Worm (Caenorhabditis elegans) whole organism, young adult: Measurements from ENCODE around the gene str-240.

ENCODE experiments used
- B0261.1 ChIP-seq: sonication (generic microtip); optimal IDR thresholded peaks from 2 replicates; lab custom pipeline; 2016; ENCODE audit warnings: mild to moderate bottlenecking, missing genetic modification characterization, moderate library complexity, missing compliant biosample characterization
- C06A6.2 ChIP-seq: fragments of 200-800 bp; sonication (Bioruptor generic); conservative IDR thresholded peaks from 2 replicates; pipeline ENCODE4 v1.3.6; 2022; ENCODE audit warnings: missing genetic modification characterization, missing compliant biosample characterization
- F23B12.7 ChIP-seq: sonication (generic microtip); optimal IDR thresholded peaks from 2 replicates; lab custom pipeline; 2017; ENCODE audit warnings: missing genetic modification characterization, mild to moderate bottlenecking, missing compliant biosample characterization, antibody characterized with exemption, moderate library complexity; ENCODE audit not compliant: insufficient read depth
- K11D2.4 ChIP-seq: fragments of 200-800 bp; sonication (Bioruptor generic); IDR thresholded peaks from 2 replicates; pipeline ENCODE4 v1.3.6; 2022; ENCODE audit warnings: missing genetic modification reagents, missing genetic modification characterization, missing compliant biosample characterization
- K12H6.12 ChIP-seq: fragments of 200-800 bp; sonication (Bioruptor generic); optimal IDR thresholded peaks from 2 replicates; lab custom pipeline; 2018; ENCODE audit warnings: mild to moderate bottlenecking, missing genetic modification characterization, missing compliant biosample characterization
- T07F8.4 ChIP-seq: sonication (generic microtip); optimal IDR thresholded peaks from 2 replicates; lab custom pipeline; 2016; ENCODE audit warnings: mild to moderate bottlenecking, missing genetic modification characterization, moderate library complexity, missing compliant biosample characterization
- Y53F4B.3 ChIP-seq: fragments of 200-800 bp; sonication (Bioruptor generic); IDR thresholded peaks from 2 replicates; pipeline ENCODE4 v1.3.6; 2022; ENCODE audit warnings: missing genetic modification reagents, missing genetic modification characterization, missing compliant biosample characterization
- Y53G8AR.9 ChIP-seq: fragments of 200-800 bp; sonication (Bioruptor generic); conservative IDR thresholded peaks from 2 replicates; pipeline ENCODE4 v1.3.6; 2022; ENCODE audit warnings: missing genetic modification reagents, missing genetic modification characterization, missing compliant biosample characterization
- Y56A3A.18 ChIP-seq: fragments of 200-800 bp; sonication (Bioruptor generic); IDR thresholded peaks from 2 replicates; pipeline ENCODE4 v1.3.6; 2022; ENCODE audit warnings: missing genetic modification reagents, missing genetic modification characterization, missing compliant biosample characterization
- Y79H2A.3 ChIP-seq: fragments of 200-800 bp; sonication (Bioruptor generic); conservative IDR thresholded peaks from 2 replicates; pipeline ENCODE4 v1.3.6; 2022; ENCODE audit warnings: missing genetic modification reagents, missing genetic modification characterization, missing compliant biosample characterization
- ZK185.1 ChIP-seq: sonication (generic microtip); optimal IDR thresholded peaks from 2 replicates; lab custom pipeline; 2016; ENCODE audit warnings: mild to moderate bottlenecking, missing genetic modification characterization, missing compliant biosample characterization; ENCODE audit not compliant: poor library complexity, severe bottlenecking
- atf-7 ChIP-seq: sonication (generic microtip); optimal IDR thresholded peaks from 2 replicates; lab custom pipeline; 2017; ENCODE audit warnings: mild to moderate bottlenecking, missing genetic modification characterization, missing compliant biosample characterization
- attf-5 ChIP-seq: fragments of 200-800 bp; sonication (Bioruptor generic); optimal IDR thresholded peaks from 2 replicates; lab custom pipeline; 2018; ENCODE audit warnings: mild to moderate bottlenecking, missing genetic modification characterization, missing compliant biosample characterization
- bed-1 ChIP-seq: fragments of 200-800 bp; sonication (Bioruptor generic); IDR thresholded peaks from 2 replicates; pipeline ENCODE4 v1.3.6; 2022; ENCODE audit warnings: missing genetic modification reagents, missing genetic modification characterization, missing compliant biosample characterization
- ccch-3 ChIP-seq: fragments of 200-800 bp; sonication (Bioruptor generic); optimal IDR thresholded peaks from 2 replicates; lab custom pipeline; 2018; ENCODE audit warnings: mild to moderate bottlenecking, missing genetic modification characterization, missing compliant biosample characterization
- cebp-1 ChIP-seq, 2 experiments: fragments of 200-800 bp in 1 of 2; sonication (Bioruptor generic) in 1 of 2; sonication (generic microtip) in 1 of 2; IDR thresholded peaks in 1 of 2; optimal IDR thresholded peaks in 1 of 2; 2 replicates each; pipeline versions ENCODE4 v1.3.6 to Lab custom; 2017 to 2022; ENCODE audit warnings: missing compliant biosample characterization in 2 of 2, missing genetic modification characterization in 2 of 2, mild to moderate bottlenecking in 1 of 2, missing genetic modification reagents in 1 of 2, moderate library complexity in 1 of 2
- cebp-2 ChIP-seq: fragments of 200-800 bp; sonication (Bioruptor generic); IDR thresholded peaks from 2 replicates; pipeline ENCODE4 v1.3.6; 2022; ENCODE audit warnings: missing genetic modification characterization, missing compliant biosample characterization
- ceh-27 ChIP-seq: fragments of 200-800 bp; sonication (Bioruptor generic); optimal IDR thresholded peaks from 2 replicates; lab custom pipeline; 2018; ENCODE audit warnings: mild to moderate bottlenecking, missing genetic modification characterization, moderate library complexity, missing compliant biosample characterization
- ceh-40 ChIP-seq: fragments of 200-800 bp; sonication (Bioruptor generic); IDR thresholded peaks from 2 replicates; pipeline ENCODE4 v1.3.6; 2022; ENCODE audit warnings: missing genetic modification characterization, missing compliant biosample characterization
- chd-7 ChIP-seq: sonication (generic microtip); optimal IDR thresholded peaks from 2 replicates; lab custom pipeline; 2016; ENCODE audit warnings: mild to moderate bottlenecking, missing genetic modification characterization, moderate library complexity, missing compliant biosample characterization
- die-1 ChIP-seq: sonication (generic microtip); optimal IDR thresholded peaks from 2 replicates; lab custom pipeline; 2016; ENCODE audit warnings: missing genotype, mild to moderate bottlenecking, missing genetic modification characterization, missing compliant biosample characterization
- dox-1 ChIP-seq: fragments of 200-800 bp; sonication (Bioruptor generic); IDR thresholded peaks from 2 replicates; pipeline ENCODE4 v1.3.6; 2022; ENCODE audit warnings: missing genetic modification reagents, missing genetic modification characterization, missing compliant biosample characterization
- dpff-1 ChIP-seq: sonication (generic microtip); optimal IDR thresholded peaks from 2 replicates; lab custom pipeline; 2017; ENCODE audit warnings: mild to moderate bottlenecking, missing genetic modification characterization, missing compliant biosample characterization
- efl-1 ChIP-seq: fragments of 150-350 bp; optimal IDR thresholded peaks from 2 replicates; lab custom pipeline; 2014; ENCODE audit warnings: missing biosample characterization, missing genetic modification reagents, missing genetic modification characterization
- egrh-3 ChIP-seq: fragments of 200-800 bp; sonication (Bioruptor generic); IDR thresholded peaks from 2 replicates; pipeline ENCODE4 v1.3.6; 2022; ENCODE audit warnings: missing genetic modification reagents, missing genetic modification characterization, missing compliant biosample characterization
- ekl-4 ChIP-seq: fragments of 200-800 bp; sonication (Bioruptor generic); IDR thresholded peaks from 2 replicates; pipeline ENCODE4 v1.3.6; 2022; ENCODE audit warnings: missing genetic modification reagents, missing genetic modification characterization, missing compliant biosample characterization
- hlh-26 ChIP-seq: fragments of 200-800 bp; sonication (Bioruptor generic); conservative IDR thresholded peaks from 2 replicates; pipeline ENCODE4 v1.3.6; 2022; ENCODE audit warnings: missing genetic modification reagents, missing genetic modification characterization, missing compliant biosample characterization
- hmg-1.2 ChIP-seq: fragments of 200-800 bp; sonication (Bioruptor generic); IDR thresholded peaks from 2 replicates; pipeline ENCODE4 v1.3.6; 2022; ENCODE audit warnings: missing genetic modification reagents, missing genetic modification characterization, missing compliant biosample characterization
- hsf-1 ChIP-seq: fragments of 200-800 bp; sonication (Bioruptor generic); IDR thresholded peaks from 2 replicates; pipeline ENCODE4 v1.3.6; 2022; ENCODE audit warnings: missing genetic modification reagents, missing genetic modification characterization, missing compliant biosample characterization
- let-526 ChIP-seq: fragments of 200-800 bp; sonication (Bioruptor generic); IDR thresholded peaks from 2 replicates; pipeline ENCODE4 v1.3.6; 2022; ENCODE audit warnings: missing genetic modification reagents, missing genetic modification characterization, missing compliant biosample characterization
- lin-35 ChIP-seq, 3 experiments: fragments of 150-350 bp in 2 of 3; sonication (generic microtip) in 1 of 3; optimal IDR thresholded peaks; 2 replicates each; lab custom pipeline; 2014 to 2018; ENCODE audit warnings: missing biosample characterization in 3 of 3, missing genetic modification characterization in 3 of 3, missing genetic modification reagents in 3 of 3
- lin-40 ChIP-seq: sonication (generic microtip); optimal IDR thresholded peaks from 2 replicates; lab custom pipeline; 2016; ENCODE audit warnings: missing genetic modification characterization, mild to moderate bottlenecking, missing compliant biosample characterization, missing genotype, missing genetic modification reagents
- lsl-1 ChIP-seq: fragments of 200-800 bp; sonication (Bioruptor generic); optimal IDR thresholded peaks from 2 replicates; lab custom pipeline; 2018; ENCODE audit warnings: mild to moderate bottlenecking, missing genetic modification characterization, moderate library complexity, missing compliant biosample characterization
- madf-10 ChIP-seq: sonication (generic microtip); optimal IDR thresholded peaks from 2 replicates; lab custom pipeline; 2016; ENCODE audit warnings: mild to moderate bottlenecking, missing genetic modification characterization, missing compliant biosample characterization
- madf-3 ChIP-seq: fragments of 200-800 bp; sonication (Bioruptor generic); IDR thresholded peaks from 2 replicates; pipeline ENCODE4 v1.3.6; 2022; ENCODE audit warnings: missing genetic modification reagents, missing genetic modification characterization, missing compliant biosample characterization
- madf-6 ChIP-seq: fragments of 200-800 bp; sonication (Bioruptor generic); IDR thresholded peaks from 2 replicates; pipeline ENCODE4 v1.3.6; 2022; ENCODE audit warnings: missing genetic modification reagents, missing genetic modification characterization, missing compliant biosample characterization
- mcd-1 ChIP-seq: fragments of 200-800 bp; sonication (Bioruptor generic); IDR thresholded peaks from 2 replicates; pipeline ENCODE4 v1.3.6; 2022; ENCODE audit warnings: missing genetic modification reagents, missing genetic modification characterization, missing compliant biosample characterization
- nfyb-1 ChIP-seq: fragments of 200-800 bp; sonication (Bioruptor generic); IDR thresholded peaks from 2 replicates; pipeline ENCODE4 v1.3.6; 2022; ENCODE audit warnings: missing genetic modification reagents, missing genetic modification characterization, missing compliant biosample characterization
- nhr-80 ChIP-seq: sonication (generic microtip); optimal IDR thresholded peaks from 2 replicates; lab custom pipeline; 2016; ENCODE audit warnings: missing genetic modification characterization, missing compliant biosample characterization
- pbrm-1 ChIP-seq: fragments of 200-800 bp; sonication (Bioruptor generic); IDR thresholded peaks from 2 replicates; pipeline ENCODE4 v1.3.6; 2022; ENCODE audit warnings: missing genetic modification reagents, missing genetic modification characterization, missing compliant biosample characterization
- repo-1 ChIP-seq: sonication (generic microtip); optimal IDR thresholded peaks from 2 replicates; lab custom pipeline; 2017; ENCODE audit warnings: mild to moderate bottlenecking, missing genetic modification characterization, missing compliant biosample characterization
- snpc-4 ChIP-seq, 5 experiments: fragments of 150-350 bp in 1 of 5; sonication (generic microtip) in 4 of 5; optimal IDR thresholded peaks; 2 replicates each; lab custom pipeline; 2014 to 2018; ENCODE audit warnings: missing genetic modification characterization in 5 of 5, missing biosample characterization in 3 of 5, antibody characterized with exemption in 2 of 5, mild to moderate bottlenecking in 2 of 5, missing compliant biosample characterization in 2 of 5, missing genotype in 2 of 5, moderate library complexity in 2 of 5, missing genetic modification reagents in 1 of 5
- sptf-2 ChIP-seq: fragments of 200-800 bp; sonication (Bioruptor generic); optimal IDR thresholded peaks from 2 replicates; lab custom pipeline; 2018; ENCODE audit warnings: mild to moderate bottlenecking, missing genetic modification characterization, missing compliant biosample characterization
- zfh-2 ChIP-seq: fragments of 200-800 bp; sonication (Bioruptor generic); conservative IDR thresholded peaks from 2 replicates; pipeline ENCODE4 v1.3.6; 2022; ENCODE audit warnings: missing genetic modification reagents, missing genetic modification characterization, missing compliant biosample characterization
- ztf-22 ChIP-seq: fragments of 200-800 bp; sonication (Bioruptor generic); optimal IDR thresholded peaks from 2 replicates; lab custom pipeline; 2018; ENCODE audit warnings: mild to moderate bottlenecking, missing genetic modification characterization, moderate library complexity, missing compliant biosample characterization

The str-240 gene

ce11 chrV:1474486-1475125, 47.1 kb downstream of the str-240 start, which contains the start of the genes F53E2.2 and unc-60:
F53E2.2 (plus strand) TSS chrV:1475086.
unc-60 (plus strand) TSS chrV:1475086.
- TF ChIP-seq sptf-2 (GFP tag; lab: Kevin White, UChicago) (no peak), dox-1 (GFP tag; lab: Robert Waterston, UW) (peak; percentile 72), hmg-1.2 (peak; percentile 67; the same call in 1 of the 2 replicates), F23B12.7 (no peak), dpff-1 (tag; lab: Kevin White, UChicago) (no peak), lsl-1 (no peak), chd-7 (peak; percentile 17), T07F8.4 (tag; lab: Kevin White, UChicago) (no peak), ztf-22 (peak; percentile 57), cebp-2 (0 out of 2 replicates have a peak, but pooled peaks have one; percentile 54), K11D2.4 (0 out of 2 replicates have a peak, but pooled peaks have one; percentile 42), ccch-3 (GFP tag; lab: Kevin White, UChicago) (no peak), bed-1 (GFP tag; lab: Robert Waterston, UW) (no peak), hsf-1 (0 out of 2 replicates have a peak, but pooled peaks have one; percentile 40), C06A6.2 (GFP tag; lab: Robert Waterston, UW) (peak; percentile 47; the same call in 1 of the 2 replicates), let-526 (GFP tag; lab: Robert Waterston, UW) (0 out of 2 replicates have a peak, but pooled peaks have one; percentile 42), egrh-3 (GFP tag; lab: Robert Waterston, UW) (peak; percentile 68), Y56A3A.18 (GFP tag; lab: Robert Waterston, UW) (no peak), attf-5 (GFP tag; lab: Kevin White, UChicago) (peak; percentile 77), efl-1 (GFP tag; lab: Kevin White, UChicago) (no peak), pbrm-1 (GFP tag; lab: Robert Waterston, UW) (no peak), ceh-40 (GFP tag; lab: Robert Waterston, UW) (0 out of 2 replicates have a peak, but pooled peaks have one; percentile 36), lin-40 (tag; lab: Kevin White, UChicago) (peak; percentile 50), repo-1 (tag; lab: Kevin White, UChicago) (no peak), die-1 (tag; lab: Kevin White, UChicago) (peak; percentile 30), Y53G8AR.9 (GFP tag; lab: Robert Waterston, UW) (0 out of 2 replicates have a peak, but pooled peaks have one; percentile 41), nhr-80 (tag; lab: Kevin White, UChicago) (peak; percentile 86), K12H6.12 (tag; lab: Kevin White, UChicago) (peak; percentile 46), cebp-1 (GFP tag; IDR thresholded peaks at IDR 0.05; lab: Robert Waterston, UW) (peak; percentile 21; the same call in 1 of the 2 replicates), cebp-1 (tag; optimal IDR thresholded peaks at IDR 0.05; lab: Kevin White, UChicago) (peak; percentile 79), hlh-26 (no peak), B0261.1 (no peak), madf-6 (GFP tag; lab: Robert Waterston, UW) (no peak), ekl-4 (GFP tag; lab: Robert Waterston, UW) (peak; percentile 15; the same call in 1 of the 2 replicates), madf-3 (GFP tag; lab: Robert Waterston, UW) (peak; percentile 36; the same call in 1 of the 2 replicates), Y79H2A.3 (GFP tag; lab: Robert Waterston, UW) (no peak), mcd-1 (GFP tag; lab: Robert Waterston, UW) (peak; percentile 72), snpc-4 (GFP tag; optimal IDR thresholded peaks at IDR 0.05; lab: Kevin White, UChicago) (no peak), snpc-4 (tag; optimal IDR thresholded peaks at IDR 0.05; lab: Kevin White, UChicago) (peak in 2 of 4 experiments; percentile 39 to 48), ceh-27 (GFP tag; lab: Kevin White, UChicago) (peak; percentile 68), ZK185.1 (tag; lab: Kevin White, UChicago) (peak; percentile 67), atf-7 (peak; percentile 34), Y53F4B.3 (GFP tag; lab: Robert Waterston, UW) (no peak), zfh-2 (peak; percentile 97), lin-35 (GFP tag; optimal IDR thresholded peaks at IDR 0.05; lab: Kevin White, UChicago) (peak in 1 of 3 experiments; percentile 71), madf-10 (peak; percentile 29), nfyb-1 (GFP tag; lab: Robert Waterston, UW) (peak; percentile 51; the same call in 1 of the 2 replicates)
